Worm (Caenorhabditis elegans): ENCODE results near the gene ckk-1.

DNA sequence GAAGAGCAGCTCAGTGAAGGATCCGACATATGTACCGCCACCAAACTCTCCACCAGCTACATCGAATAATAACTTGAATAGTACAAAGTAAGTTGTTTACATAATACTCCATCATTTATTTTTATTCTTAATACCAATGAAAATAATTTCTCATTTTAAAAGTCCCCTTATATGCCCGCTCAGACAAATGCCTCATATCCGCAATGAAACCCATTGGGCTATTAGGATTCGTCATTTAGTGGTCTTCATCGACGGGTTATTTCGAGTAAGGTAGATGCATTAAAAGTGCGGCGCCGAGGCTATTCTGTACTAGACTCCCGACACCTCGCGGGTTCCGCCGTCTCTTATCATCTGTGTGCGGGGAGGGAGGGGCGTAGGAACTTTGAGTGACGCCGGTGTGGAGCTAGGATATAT is 18.4 kb downstream of the ckk-1 start:
- TF ChIP-seq sma-9 (GFP tag; optimal IDR thresholded peaks at IDR 0.05) (peak; percentile 53), sma-9 (tag; optimal IDR thresholded peaks at IDR 0.05) (no peak), unc-62 (GFP tag; optimal IDR thresholded peaks at IDR 0.05) (no peak), nhr-11 (tag; optimal IDR thresholded peaks at IDR 0.05) (no peak), ama-1 (optimal IDR thresholded peaks at IDR 0.05) (peak; percentile 86), lsy-2 (tag; optimal IDR thresholded peaks at IDR 0.05) (peak in 1 of 2 experiments; percentile 37)

Data from whole organism, L2 larva.